Fruit fly (Drosophila melanogaster) whole organism, adult: ENCODE data around the gene wdb.

ENCODE experiments used
- CG11617 ChIP-seq: fragments of 200-800 bp; sonication (Bioruptor generic); optimal IDR thresholded peaks from 2 replicates; lab custom pipeline; 2017; ENCODE audit warnings: mild to moderate bottlenecking, missing biosample characterization, missing genetic modification reagents, missing genetic modification characterization
- CG12768 ChIP-seq: fragments of 200-800 bp; sonication (Bioruptor generic); optimal IDR thresholded peaks from 2 replicates; lab custom pipeline; 2017; ENCODE audit warnings: missing biosample characterization, missing genetic modification characterization, mild to moderate bottlenecking, moderate library complexity, missing genetic modification reagents
- CG14711 ChIP-seq: fragments of 200-800 bp; sonication (Bioruptor generic); optimal IDR thresholded peaks from 2 replicates; lab custom pipeline; 2018; ENCODE audit warnings: missing biosample characterization, mild to moderate bottlenecking, missing genetic modification characterization, moderate library complexity
- CG1620 ChIP-seq: fragments of 200-800 bp; sonication (Bioruptor generic); optimal IDR thresholded peaks from 2 replicates; lab custom pipeline; 2016; ENCODE audit warnings: missing biosample characterization, missing genetic modification characterization
- CG33017 ChIP-seq: fragments of 200-800 bp; sonication (Bioruptor generic); optimal IDR thresholded peaks from 2 replicates; lab custom pipeline; 2018; ENCODE audit warnings: missing biosample characterization, mild to moderate bottlenecking, missing genetic modification characterization, moderate library complexity
- CG5204 ChIP-seq: fragments of 200-800 bp; sonication (Bioruptor generic); optimal IDR thresholded peaks from 2 replicates; lab custom pipeline; 2016; ENCODE audit warnings: missing biosample characterization, missing genetic modification characterization
- CG7045 ChIP-seq: fragments of 200-800 bp; sonication (Bioruptor generic); optimal IDR thresholded peaks from 2 replicates; lab custom pipeline; 2017; ENCODE audit warnings: missing biosample characterization, mild to moderate bottlenecking, missing genetic modification characterization
- CG7101 ChIP-seq: fragments of 200-800 bp; sonication (Bioruptor generic); optimal IDR thresholded peaks from 2 replicates; lab custom pipeline; 2018; ENCODE audit warnings: missing biosample characterization, mild to moderate bottlenecking, missing genetic modification characterization, moderate library complexity
- Clk ChIP-seq: fragments of 200-800 bp; sonication (Bioruptor generic); optimal IDR thresholded peaks from 2 replicates; lab custom pipeline; 2017; ENCODE audit warnings: missing biosample characterization, missing genetic modification characterization
- Crg-1 ChIP-seq: fragments of 200-800 bp; sonication (Bioruptor generic); optimal IDR thresholded peaks from 2 replicates; lab custom pipeline; 2016; ENCODE audit warnings: missing biosample characterization, missing genetic modification characterization
- Hr96 ChIP-seq: fragments of 200-800 bp; sonication (Bioruptor generic); optimal IDR thresholded peaks from 2 replicates; lab custom pipeline; 2016; ENCODE audit warnings: missing biosample characterization, missing genetic modification characterization
- Mnt ChIP-seq: fragments of 200-800 bp; sonication (Bioruptor generic); optimal IDR thresholded peaks from 2 replicates; lab custom pipeline; 2016; ENCODE audit warnings: missing biosample characterization, mild to moderate bottlenecking, missing genetic modification characterization
- bab1 ChIP-seq: fragments of 200-800 bp; sonication (Bioruptor generic); optimal IDR thresholded peaks from 3 replicates; lab custom pipeline; 2019; ENCODE audit warnings: missing biosample characterization, mild to moderate bottlenecking, missing genetic modification characterization, moderate library complexity
- cic ChIP-seq: fragments of 200-800 bp; sonication (Bioruptor generic); optimal IDR thresholded peaks from 2 replicates; lab custom pipeline; 2017; ENCODE audit warnings: missing biosample characterization, mild to moderate bottlenecking, missing genetic modification characterization, moderate library complexity
- cnc ChIP-seq, 2 experiments: fragments of >200 bp; optimal IDR thresholded peaks; 2 replicates each; lab custom pipeline; 2017
- kay ChIP-seq: fragments of 200-800 bp; sonication (Bioruptor generic); peaks from one replicate; lab custom pipeline; 2016; ENCODE audit warnings: missing biosample characterization, missing genetic modification characterization, borderline replicate concordance
- ovo ChIP-seq: fragments of 200-800 bp; sonication (Bioruptor generic); optimal IDR thresholded peaks from 2 replicates; lab custom pipeline; 2016; ENCODE audit warnings: missing biosample characterization, missing genetic modification characterization
- pad ChIP-seq: fragments of 200-800 bp; sonication (Bioruptor generic); optimal IDR thresholded peaks from 3 replicates; lab custom pipeline; 2017; ENCODE audit warnings: missing biosample characterization, missing genetic modification characterization, mild to moderate bottlenecking, moderate library complexity, missing genetic modification reagents
- tj ChIP-seq: fragments of 200-800 bp; sonication (Bioruptor generic); optimal IDR thresholded peaks from 3 replicates; lab custom pipeline; 2017; ENCODE audit warnings: missing biosample characterization, mild to moderate bottlenecking, missing genetic modification characterization, moderate library complexity
- toe ChIP-seq: fragments of 200-800 bp; sonication (Bioruptor generic); optimal IDR thresholded peaks from 2 replicates; lab custom pipeline; 2016; ENCODE audit warnings: missing biosample characterization, missing genetic modification characterization

wdb gene

DNA sequence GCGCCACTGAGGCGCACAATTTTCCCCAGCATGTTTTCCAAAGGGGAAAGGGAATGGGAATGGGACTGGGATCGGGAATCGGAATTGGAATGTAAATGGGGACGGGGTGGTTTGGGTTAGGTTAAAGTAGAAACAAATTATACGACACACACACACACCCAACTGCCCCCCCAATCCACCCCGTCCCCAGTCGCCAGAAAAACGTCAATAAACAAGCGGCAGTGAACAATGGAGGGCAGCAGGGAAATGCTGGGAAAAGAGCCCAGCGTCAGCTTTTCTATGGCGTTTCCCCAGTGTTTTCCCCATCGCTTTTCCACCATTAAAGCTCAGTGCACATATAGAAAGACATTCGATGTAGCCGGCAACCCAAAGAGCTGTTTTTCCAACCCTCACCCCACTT, 28.6 kb upstream of the wdb start:
- no peak for TF ChIP-seq bab1 (GFP tag; lab: Kevin White, UChicago)
- TF ChIP-seq Mnt: no peak
- TF ChIP-seq kay (GFP tag; lab: Kevin White, UChicago): no peak
- TF ChIP-seq pad: no peak
- no peak for TF ChIP-seq CG33017
- no peak for TF ChIP-seq tj (GFP tag; lab: Kevin White, UChicago)

DNA sequence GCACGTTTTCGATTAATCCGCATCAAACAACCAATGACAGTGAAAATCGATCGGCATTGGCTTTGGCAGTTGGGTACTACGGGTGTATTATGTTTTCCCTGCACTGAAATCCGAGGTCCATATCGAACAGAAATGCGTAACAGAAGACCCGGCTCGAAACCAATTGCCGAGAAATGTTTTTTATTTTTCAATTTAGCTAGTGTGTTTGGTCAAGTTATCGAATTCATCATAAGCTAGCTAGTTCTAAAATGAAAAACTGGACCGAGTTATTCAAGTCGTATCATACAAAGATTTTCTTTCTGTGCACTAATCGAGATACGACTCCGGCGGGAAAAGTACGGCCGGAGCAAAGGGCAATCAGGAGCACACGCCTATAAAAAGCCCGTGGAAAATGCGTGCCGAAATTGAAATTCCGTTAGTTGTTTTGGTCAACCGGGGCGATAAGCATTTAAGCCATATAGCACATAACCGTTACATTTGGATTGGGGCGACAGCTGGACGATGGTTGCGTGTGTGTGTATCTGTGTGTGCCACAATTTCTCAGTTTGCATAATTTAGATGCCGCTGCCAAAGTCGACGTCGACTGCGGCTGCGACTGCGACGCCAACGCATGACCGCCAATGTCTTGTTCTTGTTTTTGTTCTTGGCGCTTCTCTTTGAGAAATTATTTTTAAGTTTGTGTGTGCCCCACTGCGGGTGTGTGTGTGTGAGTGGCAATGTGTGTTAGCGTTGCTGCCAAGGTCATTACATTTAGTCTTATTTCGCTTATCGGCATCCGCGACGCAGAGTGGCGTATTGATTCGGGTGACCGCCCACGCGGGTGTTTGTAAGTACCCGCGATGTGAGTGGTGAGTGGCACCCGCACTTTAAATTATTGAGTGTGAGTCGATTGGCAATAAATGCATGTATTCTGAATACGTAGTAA, 27.3 kb upstream of the wdb start:
- TF ChIP-seq CG1620 (GFP tag; lab: Kevin White, UChicago) (no peak), CG12768 (no peak), CG11617 (GFP tag; lab: Kevin White, UChicago) (no peak), Hr96 (GFP tag; lab: Kevin White, UChicago) (no peak), CG5204 (GFP tag; lab: Kevin White, UChicago) (no peak), tj (GFP tag; lab: Kevin White, UChicago) (no peak), cnc (optimal IDR thresholded peaks at IDR 0.05; lab: Kevin White, UChicago) (no peak), Crg-1 (GFP tag; lab: Kevin White, UChicago) (no peak), CG14711 (tag; lab: Kevin White, UChicago) (no peak), Clk (GFP tag; lab: Kevin White, UChicago) (no peak), CG33017 (no peak), CG7045 (GFP tag; lab: Kevin White, UChicago) (no peak), CG7101 (tag; lab: Kevin White, UChicago) (no peak), bab1 (GFP tag; lab: Kevin White, UChicago) (no peak), Mnt (no peak), ovo (GFP tag; lab: Kevin White, UChicago) (no peak), toe (GFP tag; lab: Kevin White, UChicago) (no peak), kay (GFP tag; lab: Kevin White, UChicago) (no peak)

DNA sequence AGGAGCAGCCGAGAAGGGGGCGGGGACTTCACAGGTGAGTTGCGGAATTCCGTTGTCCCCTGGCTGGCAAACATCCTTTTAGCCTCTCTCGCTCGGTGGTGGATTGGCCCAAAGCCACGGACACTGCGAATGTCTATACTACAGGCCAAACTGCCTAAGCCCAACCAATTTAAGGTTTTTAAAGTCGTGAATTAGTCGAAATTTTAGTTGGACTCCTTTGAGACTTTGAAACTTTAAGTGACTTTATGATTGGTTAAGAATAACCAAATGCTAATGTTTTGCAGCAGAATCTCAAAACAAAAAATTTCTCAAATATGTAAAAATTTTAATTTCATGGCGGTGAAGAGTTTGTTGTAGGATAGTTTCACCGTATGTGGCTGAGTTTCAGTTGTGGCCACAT, 26.5 kb upstream of the wdb start:
- TF ChIP-seq CG5204 (GFP tag; lab: Kevin White, UChicago) (peak; percentile 11), toe (GFP tag; lab: Kevin White, UChicago) (no peak)

DNA sequence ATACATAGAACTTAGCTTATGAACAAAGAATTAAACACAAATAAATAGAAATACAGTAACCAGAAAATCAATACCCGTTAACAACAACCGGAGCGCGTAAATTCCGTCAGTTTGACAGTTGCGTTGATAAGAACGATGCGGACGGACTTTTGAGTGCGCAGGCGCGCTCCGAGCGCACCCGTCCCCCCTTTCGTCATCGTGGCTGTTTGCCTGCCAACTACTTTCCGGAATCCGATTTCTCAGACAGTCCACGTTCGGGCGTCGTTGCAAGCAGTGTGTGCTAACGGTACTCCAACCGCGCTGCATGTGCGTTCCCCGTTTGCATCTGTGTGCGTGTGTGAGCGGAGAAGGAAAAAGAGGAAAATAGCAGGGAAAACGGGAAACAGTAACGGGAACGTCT, 26.0 kb upstream of the wdb start:
- TF ChIP-seq CG12768 (no peak), Mnt (peak; percentile 72)

DNA sequence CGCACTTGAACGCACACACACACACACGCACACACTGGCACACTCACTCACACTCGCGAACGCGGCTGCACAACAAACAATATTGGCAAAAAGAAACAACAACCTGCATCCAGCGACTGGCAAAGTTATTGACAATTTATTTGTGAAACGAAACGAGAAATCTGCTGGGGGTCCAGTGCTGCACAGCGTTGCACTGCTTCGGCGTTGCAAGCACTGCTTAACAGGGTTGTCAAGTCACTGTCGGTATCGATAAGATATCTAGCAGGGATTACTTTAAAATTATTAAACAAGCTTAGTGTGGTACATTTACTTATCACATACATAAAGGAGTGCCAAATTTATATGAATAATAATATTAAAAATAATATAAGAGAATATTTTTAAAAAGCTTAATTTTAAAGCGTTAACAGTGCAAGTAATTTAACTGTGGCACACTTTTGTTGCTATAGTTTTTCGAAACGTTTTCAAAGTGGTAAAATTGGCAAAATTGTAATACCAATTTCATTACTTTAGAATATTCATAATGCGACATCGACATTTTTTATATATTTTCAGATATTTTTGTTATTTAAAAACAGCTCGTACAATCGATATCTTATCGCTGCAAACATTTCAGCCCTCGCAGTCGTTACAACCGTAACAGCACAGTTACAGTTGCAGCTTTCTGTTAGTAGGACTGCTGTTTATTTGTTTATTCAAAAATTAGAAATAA, 25.3 kb upstream of the wdb start, which contains the start of the genes dsd and Tusp:
TSS of gene dsd (minus strand) at position 179 of the 712 bp plus-strand sequence.
TSS of gene Tusp (plus strand) at position 662 of the 712 bp plus-strand sequence.
- peak; percentile 86 for TF ChIP-seq kay (GFP tag; lab: Kevin White, UChicago)
- TF ChIP-seq Clk (GFP tag; lab: Kevin White, UChicago): peak; percentile 47
- peak; percentile 38 for TF ChIP-seq tj (GFP tag; lab: Kevin White, UChicago)
- peak; percentile 85 for TF ChIP-seq toe (GFP tag; lab: Kevin White, UChicago)
- TF ChIP-seq Hr96 (GFP tag; lab: Kevin White, UChicago): peak; percentile 75
- TF ChIP-seq CG33017: peak; percentile 66
- peak; percentile 79 for TF ChIP-seq pad
- TF ChIP-seq cic (GFP tag; lab: Kevin White, UChicago): no peak
- peak; percentile 87 for TF ChIP-seq CG1620 (GFP tag; lab: Kevin White, UChicago)
- TF ChIP-seq CG7045 (GFP tag; lab: Kevin White, UChicago): peak; percentile 81
- TF ChIP-seq Crg-1 (GFP tag; lab: Kevin White, UChicago): peak; percentile 89
- peak; percentile 74 for TF ChIP-seq CG11617 (GFP tag; lab: Kevin White, UChicago)
- TF ChIP-seq CG5204 (GFP tag; lab: Kevin White, UChicago): peak; percentile 70
- TF ChIP-seq Mnt: peak; percentile 79
- peak; percentile 63 for TF ChIP-seq bab1 (GFP tag; lab: Kevin White, UChicago)
- TF ChIP-seq ovo (GFP tag; lab: Kevin White, UChicago): peak; percentile 74
- TF ChIP-seq CG12768: peak; percentile 82
- peak; percentile 92 for TF ChIP-seq CG14711 (tag; lab: Kevin White, UChicago)
- TF ChIP-seq CG7101 (tag; lab: Kevin White, UChicago): peak; percentile 81
- no peak for TF ChIP-seq cnc (optimal IDR thresholded peaks at IDR 0.05; lab: Kevin White, UChicago)

DNA sequence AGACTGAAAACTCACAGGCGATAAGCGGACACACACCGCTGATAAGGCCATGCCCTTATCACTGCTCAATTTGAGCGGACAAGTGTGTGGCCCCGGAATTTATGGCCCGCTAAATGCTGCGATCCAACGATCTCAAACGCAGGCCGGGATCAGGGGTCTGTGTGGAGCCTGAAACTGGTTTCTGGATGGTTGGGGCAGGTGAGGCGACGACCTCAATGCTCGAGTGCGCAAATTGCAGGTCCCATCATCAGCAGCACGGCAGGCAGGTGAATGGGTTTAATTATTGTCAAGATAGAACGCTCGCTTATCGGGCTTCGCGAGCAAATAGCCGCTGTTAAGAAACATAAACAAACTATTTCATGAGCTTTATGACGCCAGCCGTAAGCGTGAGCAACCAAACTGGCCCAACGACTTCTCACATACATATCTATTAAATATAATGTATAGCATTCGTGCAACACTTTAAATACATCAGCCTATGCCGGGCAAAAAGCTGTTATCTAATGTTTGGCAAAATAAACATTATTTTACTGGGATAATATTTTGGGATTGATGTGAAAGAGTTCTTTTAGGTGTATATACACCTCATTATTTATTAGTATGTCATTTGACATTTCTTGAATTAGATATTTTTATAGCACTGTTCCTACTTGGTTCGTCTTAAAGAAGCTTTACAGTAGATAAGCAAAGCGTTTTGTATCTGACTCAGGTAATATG, 23.7 kb upstream of the wdb start:
- no peak for TF ChIP-seq tj (GFP tag; lab: Kevin White, UChicago)
- TF ChIP-seq CG33017: no peak
- TF ChIP-seq bab1 (GFP tag; lab: Kevin White, UChicago): no peak
- TF ChIP-seq CG11617 (GFP tag; lab: Kevin White, UChicago): peak; percentile 18
- peak; percentile 41 for TF ChIP-seq CG12768
- peak; percentile 60 for TF ChIP-seq cic (GFP tag; lab: Kevin White, UChicago)
- no peak for TF ChIP-seq cnc (optimal IDR thresholded peaks at IDR 0.05; lab: Kevin White, UChicago)
- TF ChIP-seq pad: no peak
- no peak for TF ChIP-seq CG14711 (tag; lab: Kevin White, UChicago)
- peak; percentile 42 for TF ChIP-seq CG7101 (tag; lab: Kevin White, UChicago)
- TF ChIP-seq toe (GFP tag; lab: Kevin White, UChicago): no peak
- TF ChIP-seq Crg-1 (GFP tag; lab: Kevin White, UChicago): no peak
- TF ChIP-seq CG1620 (GFP tag; lab: Kevin White, UChicago): no peak
- TF ChIP-seq Hr96 (GFP tag; lab: Kevin White, UChicago): no peak
- peak; percentile 97 for TF ChIP-seq kay (GFP tag; lab: Kevin White, UChicago)
- no peak for TF ChIP-seq CG7045 (GFP tag; lab: Kevin White, UChicago)
- no peak for TF ChIP-seq ovo (GFP tag; lab: Kevin White, UChicago)
- TF ChIP-seq Mnt: peak; percentile 9
- TF ChIP-seq CG5204 (GFP tag; lab: Kevin White, UChicago): no peak
- TF ChIP-seq Clk (GFP tag; lab: Kevin White, UChicago): no peak
